Worm (Caenorhabditis elegans) whole organism, midembryonic: ENCODE results near the gene F19B10.1.

ENCODE experiments used
- T22C8.4 ChIP-seq: fragments of 200-800 bp; sonication (Bioruptor generic); IDR thresholded peaks from 2 replicates; pipeline ENCODE4 v1.3.6; 2022; ENCODE audit warnings: missing genetic modification characterization, missing compliant biosample characterization
- flt-1 ChIP-seq: fragments of 200-800 bp; sonication (Bioruptor generic); IDR thresholded peaks from 2 replicates; pipeline ENCODE4 v1.3.6; 2022; ENCODE audit warnings: missing genetic modification characterization, missing compliant biosample characterization
- med-1 ChIP-seq: sonication (generic microtip); optimal IDR thresholded peaks from 2 replicates; lab custom pipeline; 2017; ENCODE audit warnings: missing genetic modification characterization, mild to moderate bottlenecking, missing compliant biosample characterization, antibody characterized with exemption, missing genetic modification reagents; ENCODE audit not compliant: insufficient read depth
- ztf-23 ChIP-seq: fragments of 200-800 bp; sonication (Bioruptor generic); IDR thresholded peaks from 2 replicates; pipeline ENCODE4 v1.3.6; 2022; ENCODE audit warnings: missing genetic modification reagents, missing genetic modification characterization, missing compliant biosample characterization
- ztf-29 ChIP-seq: fragments of 200-800 bp; sonication (Bioruptor generic); IDR thresholded peaks from 2 replicates; pipeline ENCODE4 v1.3.6; 2022; ENCODE audit warnings: missing genetic modification reagents, missing genetic modification characterization, missing compliant biosample characterization

DNA sequence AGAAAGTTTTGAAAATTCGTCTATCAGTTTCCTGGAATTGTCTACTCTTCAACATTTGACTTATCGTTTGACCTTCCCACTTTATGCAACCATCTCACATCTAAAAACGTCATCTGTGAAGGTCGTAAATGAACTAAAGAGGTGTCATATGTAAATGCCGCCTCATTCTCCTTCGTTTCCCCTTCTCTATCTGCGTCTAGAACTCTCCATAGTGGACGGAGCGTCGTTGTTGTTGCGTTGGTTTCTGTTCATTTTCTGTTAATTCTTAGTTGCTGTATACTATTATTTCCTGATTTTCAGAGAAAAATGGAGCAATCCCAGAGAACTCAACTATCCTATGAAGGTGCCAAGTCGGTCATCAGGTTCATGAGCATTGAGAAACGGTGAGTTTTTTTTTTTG lies 34.0 kb downstream of the F19B10.1 start, which contains the start of gene fbxc-52:
- TF ChIP-seq flt-1 = no peak
- no peak for TF ChIP-seq med-1 (GFP tag; lab: Kevin White, UChicago)
- no peak for TF ChIP-seq T22C8.4 (GFP tag; lab: Robert Waterston, UW)
- no peak for TF ChIP-seq ztf-23 (GFP tag; lab: Robert Waterston, UW)
- no peak for TF ChIP-seq ztf-29 (GFP tag; lab: Robert Waterston, UW)
